Worm (Caenorhabditis elegans): ENCODE measurements around the gene K07H8.8.

Gene K07H8.8

DNA sequence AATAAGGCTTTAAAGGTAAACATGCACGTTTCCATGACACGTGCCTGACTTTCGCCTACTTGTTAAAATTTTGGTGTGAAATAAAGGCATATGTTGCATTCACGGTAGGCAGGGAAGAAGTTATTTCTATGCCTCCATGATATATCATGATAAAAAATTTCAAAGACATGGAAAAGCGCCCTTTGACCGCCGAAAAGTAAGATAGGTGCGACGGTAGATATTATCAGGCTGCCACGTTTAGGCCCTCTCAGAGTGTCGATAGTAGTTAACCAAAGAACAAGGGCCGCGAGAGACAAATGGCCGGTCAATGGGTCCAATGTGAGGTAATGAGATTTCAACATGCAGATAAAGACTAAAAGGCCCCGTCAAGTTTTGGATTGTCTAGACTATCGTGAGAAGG, 25.0 kb downstream of the K07H8.8 start:
- TF ChIP-seq rpc-1 (optimal IDR thresholded peaks at IDR 0.05), result no peak
- TF ChIP-seq rpc-1 (tag; optimal IDR thresholded peaks at IDR 0.05), result no peak
- no peak for TF ChIP-seq bed-1 (GFP tag; IDR thresholded peaks at IDR 0.05)
- TF ChIP-seq nhr-90 (tag; optimal IDR thresholded peaks at IDR 0.05), result no peak

DNA sequence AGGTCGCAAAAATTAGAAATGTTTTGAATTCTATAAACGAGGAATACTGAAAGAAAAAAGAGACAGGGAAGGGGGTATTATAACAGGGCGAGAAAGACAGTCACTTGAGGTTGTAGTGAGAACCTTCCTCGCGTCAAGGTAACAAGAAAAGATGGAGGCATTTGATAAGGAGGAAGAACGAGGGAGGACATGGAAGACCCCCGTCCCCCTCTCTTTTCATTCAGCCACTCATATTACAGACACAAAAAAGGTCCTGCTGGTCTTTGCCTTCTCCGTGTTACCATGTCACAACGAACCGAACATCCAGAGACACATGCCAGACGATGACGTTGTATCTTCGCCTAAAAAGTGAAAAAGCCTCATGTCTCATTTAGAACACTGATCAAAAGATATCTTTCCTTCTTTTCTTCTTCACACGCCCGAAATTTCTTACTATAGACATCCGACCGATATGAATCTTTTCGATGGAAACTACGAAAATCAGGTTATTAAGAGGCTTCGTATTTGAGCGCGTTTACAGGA, 26.8 kb downstream of the K07H8.8 start:
- TF ChIP-seq nhr-80 (tag; optimal IDR thresholded peaks at IDR 0.05), result peak; percentile 25
- no peak for TF ChIP-seq lir-1 (GFP tag; conservative IDR thresholded peaks at IDR 0.05)

DNA sequence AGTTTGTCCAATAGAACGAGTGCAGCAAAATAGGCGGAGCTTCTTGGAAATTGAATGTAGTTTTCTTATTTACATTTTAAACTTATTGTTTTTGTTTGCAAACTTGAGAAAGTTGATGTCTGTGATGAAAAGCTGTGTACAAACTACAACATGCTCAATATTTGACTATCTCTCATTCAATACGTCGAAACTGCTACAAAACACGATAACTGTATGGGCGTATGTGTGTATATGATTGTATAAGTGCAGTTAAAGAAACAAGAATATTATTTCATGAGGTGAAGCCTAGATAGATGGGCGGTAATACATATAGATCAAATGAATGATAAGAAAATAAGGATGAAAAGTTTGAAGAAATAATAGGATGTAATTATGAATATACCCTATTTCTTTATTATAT, 28.6 kb downstream of the K07H8.8 start:
- no peak for TF ChIP-seq C06A6.2 (GFP tag; conservative IDR thresholded peaks at IDR 0.05)
- TF ChIP-seq F33H1.4 (GFP tag; IDR thresholded peaks at IDR 0.05), result no peak
- TF ChIP-seq F37B4.10 (GFP tag; IDR thresholded peaks at IDR 0.05), result no peak
- TF ChIP-seq egl-44 (GFP tag; IDR thresholded peaks at IDR 0.05), result no peak
- TF ChIP-seq ZK185.1 (tag; optimal IDR thresholded peaks at IDR 0.05; ENCODE audit: poor library complexity, severe bottlenecking), result no peak
- no peak for TF ChIP-seq unc-62 (GFP tag; optimal IDR thresholded peaks at IDR 0.05)
- TF ChIP-seq Y79H2A.3 (GFP tag; conservative IDR thresholded peaks at IDR 0.05), result no peak
- no peak for TF ChIP-seq hlh-12 (tag; optimal IDR thresholded peaks at IDR 0.05)
- TF ChIP-seq zim-3 (tag; optimal IDR thresholded peaks at IDR 0.05), result no peak
- no peak for TF ChIP-seq sptf-2 (GFP tag; optimal IDR thresholded peaks at IDR 0.05)
- no peak for TF ChIP-seq snpc-4 (GFP tag; optimal IDR thresholded peaks at IDR 0.05)
- TF ChIP-seq snpc-4 (tag; optimal IDR thresholded peaks at IDR 0.05), result no peak
- no peak for TF ChIP-seq F55B11.4 (tag; optimal IDR thresholded peaks at IDR 0.05; ENCODE audit: borderline replicate concordance, insufficient read depth)
- no peak for TF ChIP-seq aptf-2 (GFP tag; conservative IDR thresholded peaks at IDR 0.05)
- no peak for TF ChIP-seq madf-3 (GFP tag; IDR thresholded peaks at IDR 0.05)

DNA sequence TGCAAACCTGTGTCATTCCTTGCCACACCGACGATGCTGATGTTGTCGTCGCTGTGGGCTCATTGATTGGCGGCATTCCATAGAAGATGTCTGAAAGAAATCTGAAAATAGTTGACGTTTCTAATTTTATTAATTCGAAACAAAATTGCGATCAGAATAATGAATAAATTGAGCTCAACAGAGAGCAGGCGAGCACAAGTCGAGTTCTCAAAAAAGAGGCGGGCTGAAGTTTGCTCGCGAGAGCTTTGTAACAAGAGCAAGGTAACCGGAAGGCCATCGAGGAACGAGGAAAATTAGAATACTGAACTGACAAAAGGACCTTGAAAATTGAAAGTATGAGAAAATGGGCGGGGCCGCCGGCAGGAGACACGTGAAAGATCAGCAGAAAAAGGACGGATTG, 31.7 kb downstream of the K07H8.8 start, which contains the start of gene nhr-66:
TSS of gene nhr-66 (minus strand) at position 101 of the 400 bp plus-strand sequence.
- TF ChIP-seq bed-2 (GFP tag; IDR thresholded peaks at IDR 0.05), result no peak
- TF ChIP-seq let-607 (tag; optimal IDR thresholded peaks at IDR 0.05), result no peak
- no peak for TF ChIP-seq nfya-2 (GFP tag; IDR thresholded peaks at IDR 0.05)
- no peak for TF ChIP-seq ZK185.1 (tag; optimal IDR thresholded peaks at IDR 0.05; ENCODE audit: poor library complexity, severe bottlenecking)
- no peak for TF ChIP-seq F39B2.1 (GFP tag; IDR thresholded peaks at IDR 0.05)
- no peak for TF ChIP-seq unc-130 (GFP tag; optimal IDR thresholded peaks at IDR 0.05)
- no peak for TF ChIP-seq B0336.3 (GFP tag; IDR thresholded peaks at IDR 0.05)
- TF ChIP-seq aptf-2 (GFP tag; conservative IDR thresholded peaks at IDR 0.05), result no peak
- TF ChIP-seq mcd-1 (GFP tag; IDR thresholded peaks at IDR 0.05), result no peak
- no peak for TF ChIP-seq F23B12.7 (tag; optimal IDR thresholded peaks at IDR 0.05; ENCODE audit: insufficient read depth)
- no peak for TF ChIP-seq him-1 (tag; optimal IDR thresholded peaks at IDR 0.05)
- TF ChIP-seq nfyb-1 (GFP tag; IDR thresholded peaks at IDR 0.05), result no peak
- TF ChIP-seq dox-1 (GFP tag; IDR thresholded peaks at IDR 0.05), result no peak
- TF ChIP-seq hmg-20 (GFP tag; IDR thresholded peaks at IDR 0.05), result no peak
- no peak for TF ChIP-seq snpc-1.1 (tag; optimal IDR thresholded peaks at IDR 0.05; ENCODE audit: insufficient read depth)
- no peak for TF ChIP-seq snpc-1.3 (tag; optimal IDR thresholded peaks at IDR 0.05; ENCODE audit: insufficient read depth)
- TF ChIP-seq ceh-100 (GFP tag; IDR thresholded peaks at IDR 0.05), result no peak
- TF ChIP-seq tbp1 (GFP tag; optimal IDR thresholded peaks at IDR 0.05), result no peak
- no peak for TF ChIP-seq lin-35 (GFP tag; optimal IDR thresholded peaks at IDR 0.05)
